Fruit fly (Drosophila melanogaster): ENCODE measurements around the gene LpR2.

DNA sequence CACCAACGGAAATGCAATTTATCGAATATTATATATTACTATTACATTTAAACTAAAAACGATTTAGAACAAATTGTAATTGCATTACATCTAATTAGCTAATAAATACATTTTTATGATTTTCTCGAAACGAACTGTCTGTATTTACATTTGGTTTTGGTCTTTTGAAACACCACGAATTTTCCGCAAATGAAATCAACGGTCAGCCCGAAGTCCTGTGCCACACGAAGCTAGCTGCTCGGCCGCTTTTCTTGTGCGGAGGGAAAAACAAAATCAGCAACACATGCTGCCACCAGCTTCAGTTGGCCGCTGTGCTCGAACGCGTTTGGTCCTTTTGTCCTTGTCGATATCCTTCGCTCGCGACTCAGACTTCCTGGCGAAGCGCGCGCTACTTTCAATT lies 74.8 kb downstream of the LpR2 start, which contains the start of gene Lgr3:
- TF ChIP-seq dmrt93B (GFP tag; optimal IDR thresholded peaks at IDR 0.05), result no peak
- TF ChIP-seq Mio (GFP tag; optimal IDR thresholded peaks at IDR 0.05), result no peak
- no peak for TF ChIP-seq N (GFP tag; optimal IDR thresholded peaks at IDR 0.05)
- no peak for TF ChIP-seq dsf (GFP tag; optimal IDR thresholded peaks at IDR 0.05; ENCODE audit: borderline replicate concordance)
- TF ChIP-seq foxo (GFP tag; optimal IDR thresholded peaks at IDR 0.05), result no peak
